Fruit fly (Drosophila melanogaster) whole organism, embryonic: Measurements from ENCODE around the gene zld.

ENCODE experiments used
- Atf6 ChIP-seq: fragments of 200-800 bp; sonication (Bioruptor generic); IDR thresholded peaks from 2 replicates; pipeline ENCODE4 v1.3.6; 2022; ENCODE audit warnings: missing biosample characterization, missing genetic modification characterization
- Blimp-1 ChIP-seq: fragments of 200-800 bp; sonication (Bioruptor generic); optimal IDR thresholded peaks from 3 replicates; lab custom pipeline; 2018; ENCODE audit warnings: missing biosample characterization, missing genetic modification characterization, mild to moderate bottlenecking, moderate library complexity, missing genetic modification reagents
- CG10274 ChIP-seq: fragments of 200-800 bp; sonication (Bioruptor generic); optimal IDR thresholded peaks from 3 replicates; lab custom pipeline; 2017; ENCODE audit warnings: missing biosample characterization, mild to moderate bottlenecking, missing genetic modification characterization
- CG10321 ChIP-seq: fragments of 200-800 bp; sonication (Bioruptor generic); IDR thresholded peaks from 2 replicates; pipeline ENCODE4 v1.3.6; 2022; ENCODE audit warnings: missing biosample characterization, missing genetic modification characterization
- CG11247 ChIP-seq: fragments of 200-800 bp; sonication (Bioruptor generic); IDR thresholded peaks from 2 replicates; pipeline ENCODE4 v1.3.6; 2022; ENCODE audit warnings: missing biosample characterization, missing genetic modification characterization
- CG11560 ChIP-seq: fragments of 200-800 bp; sonication (Bioruptor generic); IDR thresholded peaks from 3 replicates; pipeline ENCODE4 v1.3.6; 2022; ENCODE audit warnings: missing biosample characterization, missing genetic modification characterization
- CG12104 ChIP-seq: fragments of 200-800 bp; sonication (Bioruptor generic); optimal IDR thresholded peaks from 3 replicates; lab custom pipeline; 2016; ENCODE audit warnings: missing biosample characterization, missing genetic modification characterization
- CG15011 ChIP-seq: fragments of 200-800 bp; sonication (Bioruptor generic); optimal IDR thresholded peaks from 3 replicates; lab custom pipeline; 2018; ENCODE audit warnings: missing biosample characterization, mild to moderate bottlenecking, missing genetic modification characterization
- CG15073 ChIP-seq: fragments of 200-800 bp; sonication (Bioruptor generic); optimal IDR thresholded peaks from 2 replicates; lab custom pipeline; 2016; ENCODE audit warnings: missing biosample characterization, missing genetic modification characterization
- CG15269 ChIP-seq: fragments of 200-800 bp; sonication (Bioruptor generic); optimal IDR thresholded peaks from 2 replicates; lab custom pipeline; 2018; ENCODE audit warnings: missing biosample characterization, mild to moderate bottlenecking, missing genetic modification characterization, moderate library complexity
- CG15479 ChIP-seq: fragments of 200-800 bp; sonication (Bioruptor generic); optimal IDR thresholded peaks from 3 replicates; lab custom pipeline; 2019; ENCODE audit warnings: missing biosample characterization, mild to moderate bottlenecking, missing genetic modification characterization, moderate library complexity
- CG2116 ChIP-seq: fragments of 200-800 bp; sonication (Bioruptor generic); optimal IDR thresholded peaks from 3 replicates; lab custom pipeline; 2018; ENCODE audit warnings: missing biosample characterization, mild to moderate bottlenecking, missing genetic modification characterization
- CG31224 ChIP-seq: fragments of 200-800 bp; sonication (Bioruptor generic); IDR thresholded peaks from 2 replicates; pipeline ENCODE4 v1.3.6; 2022; ENCODE audit warnings: missing biosample characterization, missing genetic modification characterization
- CG3163 ChIP-seq: fragments of 200-800 bp; sonication (Bioruptor generic); optimal IDR thresholded peaks from 3 replicates; lab custom pipeline; 2016; ENCODE audit warnings: missing biosample characterization, missing genetic modification characterization
- CG33213 ChIP-seq: fragments of 200-800 bp; sonication (Bioruptor generic); optimal IDR thresholded peaks from 3 replicates; lab custom pipeline; 2016; ENCODE audit warnings: missing biosample characterization, missing genetic modification characterization
- CG34376 ChIP-seq: fragments of 200-800 bp; sonication (Bioruptor generic); optimal IDR thresholded peaks from 2 replicates; lab custom pipeline; 2018; ENCODE audit warnings: missing biosample characterization, mild to moderate bottlenecking, missing genetic modification characterization
- CG4282 ChIP-seq: fragments of 200-800 bp; sonication (Bioruptor generic); optimal IDR thresholded peaks from 2 replicates; lab custom pipeline; 2016; ENCODE audit warnings: missing biosample characterization, missing genetic modification characterization
- CG4730 ChIP-seq: fragments of 200-800 bp; sonication (Bioruptor generic); IDR thresholded peaks from 2 replicates; pipeline ENCODE4 v1.3.6; 2022; ENCODE audit warnings: missing biosample characterization, missing genetic modification characterization
- CG6791 ChIP-seq: fragments of 200-800 bp; sonication (Bioruptor generic); IDR thresholded peaks from 3 replicates; pipeline ENCODE4 v1.3.6; 2022; ENCODE audit warnings: missing biosample characterization, missing genetic modification characterization; ENCODE audit not compliant: partially characterized antibody
- CG7271 ChIP-seq: fragments of 200-800 bp; sonication (Bioruptor generic); optimal IDR thresholded peaks from 2 replicates; lab custom pipeline; 2018; ENCODE audit warnings: missing biosample characterization, mild to moderate bottlenecking, missing genetic modification characterization, moderate library complexity
- CG8478 ChIP-seq: fragments of >200 bp; optimal IDR thresholded peaks from 2 replicates; lab custom pipeline; 2018
- CG9817 ChIP-seq: fragments of 200-800 bp; sonication (Bioruptor generic); optimal IDR thresholded peaks from 2 replicates; lab custom pipeline; 2018; ENCODE audit warnings: missing biosample characterization, mild to moderate bottlenecking, missing genetic modification characterization, moderate library complexity
- Chrac-16 ChIP-seq: fragments of 200-800 bp; sonication (Bioruptor generic); optimal IDR thresholded peaks from 3 replicates; lab custom pipeline; 2016; ENCODE audit warnings: missing biosample characterization, missing genetic modification characterization
- CkIIα-i1 ChIP-seq: fragments of 200-800 bp; sonication (Bioruptor generic); IDR thresholded peaks from 2 replicates; pipeline ENCODE4 v1.3.6; 2022; ENCODE audit warnings: missing biosample characterization, missing genetic modification characterization
- Dip2 ChIP-seq: fragments of 200-800 bp; sonication (Bioruptor generic); IDR thresholded peaks from 2 replicates; pipeline ENCODE4 v1.3.6; 2022; ENCODE audit warnings: missing biosample characterization, missing genetic modification characterization
- Doc3 ChIP-seq: fragments of 200-800 bp; sonication (Bioruptor generic); IDR thresholded peaks from 3 replicates; pipeline ENCODE4 v1.3.6; 2022; ENCODE audit warnings: missing biosample characterization, missing genetic modification characterization; ENCODE audit not compliant: partially characterized antibody
- Hmx ChIP-seq: fragments of 200-800 bp; sonication (Bioruptor generic); optimal IDR thresholded peaks from 2 replicates; lab custom pipeline; 2016; ENCODE audit warnings: missing biosample characterization, missing genetic modification characterization
- Mes4 ChIP-seq: fragments of 200-800 bp; sonication (Bioruptor generic); optimal IDR thresholded peaks from 2 replicates; lab custom pipeline; 2016; ENCODE audit warnings: missing biosample characterization, missing genetic modification characterization
- Nf-YB ChIP-seq: fragments of 200-800 bp; sonication (Bioruptor generic); optimal IDR thresholded peaks from 3 replicates; lab custom pipeline; 2019; ENCODE audit warnings: missing biosample characterization, mild to moderate bottlenecking, missing genetic modification characterization, moderate library complexity
- Optix ChIP-seq: fragments of 200-800 bp; sonication (Bioruptor generic); IDR thresholded peaks from 3 replicates; pipeline ENCODE4 v1.3.6; 2022; ENCODE audit warnings: missing biosample characterization, missing genetic modification characterization
- Pdp1 ChIP-seq, 2 experiments: fragments of 200-800 bp; sonication (Bioruptor generic); optimal IDR thresholded peaks; 3 replicates each; lab custom pipeline; 2016; ENCODE audit warnings: missing biosample characterization in 2 of 2, missing genetic modification characterization in 2 of 2, mild to moderate bottlenecking in 1 of 2, moderate library complexity in 1 of 2
- Stat92E ChIP-seq, 3 experiments: fragments of >200 bp in 2 of 3; fragments of 200-800 bp in 1 of 3; sonication (Bioruptor generic) in 1 of 3; optimal IDR thresholded peaks; 2 replicates each; lab custom pipeline; 2017 to 2019; ENCODE audit warnings: missing biosample characterization in 3 of 3, missing genetic modification characterization in 3 of 3, mild to moderate bottlenecking in 1 of 3, moderate library complexity in 1 of 3
- crc ChIP-seq: fragments of 200-800 bp; sonication (Bioruptor generic); optimal IDR thresholded peaks from 2 replicates; lab custom pipeline; 2016; ENCODE audit warnings: missing biosample characterization, missing genetic modification characterization
- disco-r ChIP-seq: fragments of 200-800 bp; sonication (Bioruptor generic); optimal IDR thresholded peaks from 2 replicates; lab custom pipeline; 2016; ENCODE audit warnings: missing biosample characterization, missing genetic modification characterization
- dpn ChIP-seq, 2 experiments: fragments of 200-800 bp; sonication (Bioruptor generic); optimal IDR thresholded peaks; 3 replicates each; lab custom pipeline; 2016; ENCODE audit warnings: missing biosample characterization in 2 of 2, missing genetic modification characterization in 2 of 2
- en ChIP-seq: fragments of 200-800 bp; sonication (Bioruptor generic); optimal IDR thresholded peaks from 2 replicates; lab custom pipeline; 2016; ENCODE audit warnings: missing biosample characterization, missing genetic modification characterization
- gcm2 ChIP-seq: fragments of 200-800 bp; sonication (Bioruptor generic); optimal IDR thresholded peaks from 2 replicates; lab custom pipeline; 2016; ENCODE audit warnings: missing biosample characterization, missing genetic modification characterization
- gfzf ChIP-seq: fragments of 200-800 bp; sonication (Bioruptor generic); optimal IDR thresholded peaks from 2 replicates; lab custom pipeline; 2016; ENCODE audit warnings: missing biosample characterization, mild to moderate bottlenecking, missing genetic modification characterization, moderate library complexity
- lilli ChIP-seq: fragments of 200-800 bp; sonication (Bioruptor generic); optimal IDR thresholded peaks from 3 replicates; lab custom pipeline; 2016; ENCODE audit warnings: missing biosample characterization, missing genetic modification characterization
- mirr ChIP-seq: fragments of 200-800 bp; sonication (Bioruptor generic); optimal IDR thresholded peaks from 3 replicates; lab custom pipeline; 2018; ENCODE audit warnings: missing biosample characterization, mild to moderate bottlenecking, missing genetic modification characterization
- pita ChIP-seq: fragments of 200-800 bp; sonication (Bioruptor generic); optimal IDR thresholded peaks from 2 replicates; lab custom pipeline; 2017; ENCODE audit warnings: missing biosample characterization, mild to moderate bottlenecking, missing genetic modification characterization
- pros ChIP-seq: fragments of 200-800 bp; sonication (Bioruptor generic); optimal IDR thresholded peaks from 3 replicates; lab custom pipeline; 2019; ENCODE audit warnings: missing biosample characterization, mild to moderate bottlenecking, missing genetic modification characterization, moderate library complexity
- scrt ChIP-seq: fragments of 200-800 bp; sonication (Bioruptor generic); optimal IDR thresholded peaks from 2 replicates; lab custom pipeline; 2018; ENCODE audit warnings: missing biosample characterization, mild to moderate bottlenecking, missing genetic modification characterization, moderate library complexity
- seq ChIP-seq: fragments of 200-800 bp; sonication (Bioruptor generic); IDR thresholded peaks from 2 replicates; pipeline ENCODE4 v1.3.6; 2022; ENCODE audit warnings: missing biosample characterization, missing genetic modification characterization
- ssp ChIP-seq: fragments of 200-800 bp; sonication (Bioruptor generic); IDR thresholded peaks from 2 replicates; pipeline ENCODE4 v1.3.6; 2022; ENCODE audit warnings: missing biosample characterization, missing genetic modification characterization
- tap ChIP-seq: fragments of 200-800 bp; optimal IDR thresholded peaks from 3 replicates; lab custom pipeline; 2019; ENCODE audit warnings: missing biosample characterization, mild to moderate bottlenecking, missing genetic modification characterization, moderate library complexity
- tin ChIP-seq: fragments of 200-800 bp; sonication (Bioruptor generic); optimal IDR thresholded peaks from 3 replicates; lab custom pipeline; 2016; ENCODE audit warnings: missing biosample characterization, missing genetic modification characterization
- tio ChIP-seq: fragments of 200-800 bp; sonication (Bioruptor generic); optimal IDR thresholded peaks from 2 replicates; lab custom pipeline; 2017; ENCODE audit warnings: missing biosample characterization, missing genetic modification characterization, inconsistent platforms
- tup ChIP-seq: fragments of 200-800 bp; sonication (Bioruptor generic); optimal IDR thresholded peaks from 2 replicates; lab custom pipeline; 2016; ENCODE audit warnings: missing biosample characterization, mild to moderate bottlenecking, missing genetic modification characterization, moderate library complexity
- zfh1 ChIP-seq: fragments of 200-800 bp; sonication (Bioruptor generic); IDR thresholded peaks from 3 replicates; pipeline ENCODE4 v1.3.6; 2022; ENCODE audit warnings: missing biosample characterization, missing genetic modification characterization

Gene zld

dm6 chrX:19769821-19770519, 13.4 kb downstream of the zld start (continued):
- TF ChIP-seq scrt (GFP tag; lab: Kevin White, UChicago) (no peak), CG7271 (tag; lab: Kevin White, UChicago) (no peak), CG6791 (GFP tag; lab: Robert Waterston, UW) (no peak), gcm2 (GFP tag; lab: Kevin White, UChicago) (no peak), mirr (GFP tag; lab: Kevin White, UChicago) (no peak), CkIIα-i1 (GFP tag; lab: Robert Waterston, UW) (no peak), tup (GFP tag; lab: Kevin White, UChicago) (no peak), CG10274 (GFP tag; lab: Kevin White, UChicago) (no peak), CG9817 (no peak), gfzf (GFP tag; lab: Kevin White, UChicago) (no peak), CG33213 (GFP tag; lab: Kevin White, UChicago) (no peak), CG15073 (GFP tag; lab: Kevin White, UChicago) (no peak), Dip2 (GFP tag; lab: Robert Waterston, UW) (no peak), CG12104 (GFP tag; lab: Kevin White, UChicago) (no peak), dpn (GFP tag; optimal IDR thresholded peaks at IDR 0.05; lab: Kevin White, UChicago) (peak; percentile 5 to 42), CG2116 (GFP tag; lab: Kevin White, UChicago) (peak; percentile 9), CG4730 (GFP tag; lab: Robert Waterston, UW) (no peak), CG31224 (GFP tag; lab: Robert Waterston, UW) (0 out of 2 replicates have a peak, but pooled peaks have one; percentile 21), CG15011 (GFP tag; lab: Kevin White, UChicago) (peak; percentile 6), Pdp1 (GFP tag; optimal IDR thresholded peaks at IDR 0.05; lab: Kevin White, UChicago) (peak; percentile 25 to 59), CG11560 (no peak), Stat92E (GFP tag; optimal IDR thresholded peaks at IDR 0.05; lab: Kevin White, UChicago) (no peak), crc (GFP tag; lab: Kevin White, UChicago) (no peak), CG11247 (GFP tag; lab: Robert Waterston, UW) (no peak), CG3163 (GFP tag; lab: Kevin White, UChicago) (peak; percentile 13), Optix (GFP tag; lab: Robert Waterston, UW) (no peak), Blimp-1 (GFP tag; lab: Kevin White, UChicago) (peak; percentile 46), tin (peak; percentile 43), CG34376 (GFP tag; lab: Kevin White, UChicago) (no peak), Nf-YB (GFP tag; lab: Kevin White, UChicago) (peak; percentile 9), en (GFP tag; lab: Kevin White, UChicago) (peak; percentile 9), lilli (GFP tag; lab: Kevin White, UChicago) (peak; percentile 46), Doc3 (GFP tag; lab: Robert Waterston, UW) (no peak), CG8478 (lab: Kevin White, UChicago) (no peak), Mes4 (GFP tag; lab: Kevin White, UChicago) (peak; percentile 24), Atf6 (GFP tag; lab: Robert Waterston, UW) (no peak), zfh1 (GFP tag; lab: Robert Waterston, UW) (peak; percentile 65), CG15479 (no peak), tio (no peak), CG10321 (GFP tag; lab: Robert Waterston, UW) (no peak), pros (GFP tag; lab: Kevin White, UChicago) (peak; percentile 71), tap (tag; lab: Kevin White, UChicago) (no peak), ssp (GFP tag; lab: Robert Waterston, UW) (0 out of 2 replicates have a peak, but pooled peaks have one; percentile 18), CG4282 (GFP tag; lab: Kevin White, UChicago) (no peak), disco-r (GFP tag; lab: Kevin White, UChicago) (no peak), pita (no peak), seq (GFP tag; lab: Robert Waterston, UW) (no peak), Hmx (no peak), CG15269 (peak; percentile 3), Chrac-16 (GFP tag; lab: Kevin White, UChicago) (peak; percentile 45)
